Fruit fly (Drosophila melanogaster): ENCODE results near the gene Alr.
A peak's percentile ranks its signal among the peaks of the same experiment; 100 is the strongest.

Alr gene

dm6 chrX:19704083-19704482 lies 44.0 kb upstream of the Alr start, which contains the start of the genes CG14230 and CG14232 (continued):
- TF ChIP-seq disco-r (GFP tag; optimal IDR thresholded peaks at IDR 0.05) (no peak), CG11723 (GFP tag; optimal IDR thresholded peaks at IDR 0.05) (no peak), CG3163 (GFP tag; optimal IDR thresholded peaks at IDR 0.05) (no peak), CG11504 (tag; optimal IDR thresholded peaks at IDR 0.05) (no peak), ewg (GFP tag; optimal IDR thresholded peaks at IDR 0.05) (peak; percentile 26), CG14441 (GFP tag; IDR thresholded peaks at IDR 0.05) (no peak), HmgZ (tag; optimal IDR thresholded peaks at IDR 0.05) (peak; percentile 17), CG18764 (GFP tag; optimal IDR thresholded peaks at IDR 0.05) (peak; percentile 21), MBD-R2 (GFP tag; IDR thresholded peaks at IDR 0.05) (peak; percentile 88), fd64A (GFP tag; optimal IDR thresholded peaks at IDR 0.05) (no peak), scrt (GFP tag; optimal IDR thresholded peaks at IDR 0.05) (no peak), CG1233 (GFP tag; optimal IDR thresholded peaks at IDR 0.05) (no peak), ind (GFP tag; optimal IDR thresholded peaks at IDR 0.05) (no peak), MTF-1 (GFP tag; optimal IDR thresholded peaks at IDR 0.05; ENCODE audit: borderline replicate concordance) (no peak), amos (GFP tag; IDR thresholded peaks at IDR 0.05; ENCODE audit: partially characterized antibody) (no peak), Scr (GFP tag; IDR thresholded peaks at IDR 0.05; ENCODE audit: partially characterized antibody) (0 out of 2 replicates have a peak, but pooled peaks have one; percentile 33), az2 (GFP tag; optimal IDR thresholded peaks at IDR 0.05) (no peak), ranshi (GFP tag; IDR thresholded peaks at IDR 0.05) (no peak), otp (GFP tag; IDR thresholded peaks at IDR 0.05) (no peak), dimm (GFP tag; IDR thresholded peaks at IDR 0.05) (no peak), gcm (GFP tag; optimal IDR thresholded peaks at IDR 0.05) (no peak), trem (tag; optimal IDR thresholded peaks at IDR 0.05) (peak; percentile 47), pzg (GFP tag; optimal IDR thresholded peaks at IDR 0.05) (peak; percentile 70), CG10274 (GFP tag; optimal IDR thresholded peaks at IDR 0.05) (no peak), CG2202 (tag; optimal IDR thresholded peaks at IDR 0.05) (no peak), crol (GFP tag; IDR thresholded peaks at IDR 0.05) (no peak), shn (GFP tag; optimal IDR thresholded peaks at IDR 0.05) (no peak), Rfx (GFP tag; IDR thresholded peaks at IDR 0.05) (0 out of 2 replicates have a peak, but pooled peaks have one; percentile 23), Sry-β (GFP tag; optimal IDR thresholded peaks at IDR 0.05) (no peak), CG1603 (tag; optimal IDR thresholded peaks at IDR 0.05) (peak; percentile 71), sna (GFP tag; IDR thresholded peaks at IDR 0.05; ENCODE audit: partially characterized antibody) (no peak; the same call in 1 of the 2 replicates), Neu2 (GFP tag; optimal IDR thresholded peaks at IDR 0.05; ENCODE audit: borderline replicate concordance) (no peak), pb (GFP tag; optimal IDR thresholded peaks at IDR 0.05) (no peak), Hmx (GFP tag; optimal IDR thresholded peaks at IDR 0.05) (no peak), Ets97D (GFP tag; optimal IDR thresholded peaks at IDR 0.05) (peak; percentile 55), CG12744 (GFP tag; optimal IDR thresholded peaks at IDR 0.05) (no peak), Med (GFP tag) (peak; percentile 86), CG7556 (GFP tag; optimal IDR thresholded peaks at IDR 0.05) (no peak), ap (GFP tag; IDR thresholded peaks at IDR 0.05) (no peak), CG14014 (GFP tag; IDR thresholded peaks at IDR 0.05) (no peak), nerfin-1 (tag; optimal IDR thresholded peaks at IDR 0.05) (no peak), CG12391 (tag; optimal IDR thresholded peaks at IDR 0.05) (peak; percentile 33), Dref (GFP tag; IDR thresholded peaks at IDR 0.05) (no peak), ttk (GFP tag; IDR thresholded peaks at IDR 0.05) (no peak), CG12942 (GFP tag; optimal IDR thresholded peaks at IDR 0.05) (no peak), CG34422 (GFP tag; IDR thresholded peaks at IDR 0.05) (no peak), CG17359 (tag; optimal IDR thresholded peaks at IDR 0.05) (no peak), Ada2b (GFP tag; IDR thresholded peaks at IDR 0.05) (no peak), Hand (GFP tag; optimal IDR thresholded peaks at IDR 0.05) (no peak), GATAe (GFP tag; conservative IDR thresholded peaks at IDR 0.05) (no peak), luna (GFP tag; optimal IDR thresholded peaks at IDR 0.05) (no peak)
